Worm (Caenorhabditis elegans) whole organism, late embryonic: ENCODE data around the gene mcm-5.
A peak's percentile ranks its signal among the peaks of the same experiment; 100 is the strongest.

ENCODE experiments used
- C08G9.2 ChIP-seq: sonication (generic microtip); optimal IDR thresholded peaks from 2 replicates; lab custom pipeline; 2016; ENCODE audit warnings: mild to moderate bottlenecking, missing genetic modification characterization, moderate library complexity, missing compliant biosample characterization
- C38D4.7 ChIP-seq: fragments of 200-800 bp; sonication (Bioruptor generic); optimal IDR thresholded peaks from 2 replicates; lab custom pipeline; 2018; ENCODE audit warnings: mild to moderate bottlenecking, missing genetic modification characterization, moderate library complexity, missing compliant biosample characterization
- F13H6.1 ChIP-seq: sonication (generic microtip); optimal IDR thresholded peaks from 2 replicates; lab custom pipeline; 2016; ENCODE audit warnings: missing genetic modification characterization, missing compliant biosample characterization
- T23F11.4 ChIP-seq: fragments of 200-800 bp; sonication (Bioruptor generic); optimal IDR thresholded peaks from 2 replicates; lab custom pipeline; 2018; ENCODE audit warnings: mild to moderate bottlenecking, missing genetic modification characterization, missing compliant biosample characterization
- Y22D7AL.16 ChIP-seq: sonication (generic microtip); optimal IDR thresholded peaks from 2 replicates; lab custom pipeline; 2016; ENCODE audit warnings: missing genetic modification characterization, missing compliant biosample characterization
- ceh-14 ChIP-seq: sonication (generic microtip); optimal IDR thresholded peaks from 2 replicates; lab custom pipeline; 2016; ENCODE audit warnings: missing genotype, missing genetic modification characterization, missing compliant biosample characterization
- ceh-24 ChIP-seq: sonication (generic microtip); optimal IDR thresholded peaks from 2 replicates; lab custom pipeline; 2016; ENCODE audit warnings: mild to moderate bottlenecking, missing genetic modification characterization, missing compliant biosample characterization
- ceh-31 ChIP-seq: sonication (generic microtip); optimal IDR thresholded peaks from 2 replicates; lab custom pipeline; 2016; ENCODE audit warnings: missing genetic modification characterization, missing compliant biosample characterization
- ceh-9 ChIP-seq: sonication (generic microtip); optimal IDR thresholded peaks from 2 replicates; lab custom pipeline; 2016; ENCODE audit warnings: mild to moderate bottlenecking, missing genetic modification characterization, inconsistent platforms, missing compliant biosample characterization
- dmd-4 ChIP-seq: sonication (generic microtip); optimal IDR thresholded peaks from 2 replicates; lab custom pipeline; 2016; ENCODE audit warnings: borderline replicate concordance, missing genetic modification characterization, missing compliant biosample characterization
- elt-4 ChIP-seq: sonication (generic microtip); optimal IDR thresholded peaks from 2 replicates; lab custom pipeline; 2016; ENCODE audit warnings: missing genetic modification characterization, missing compliant biosample characterization
- ets-4 ChIP-seq: sonication (generic microtip); optimal IDR thresholded peaks from 2 replicates; lab custom pipeline; 2016; ENCODE audit warnings: missing genetic modification characterization, missing compliant biosample characterization
- fax-1 ChIP-seq: sonication (generic microtip); optimal IDR thresholded peaks from 2 replicates; lab custom pipeline; 2016; ENCODE audit warnings: missing genotype, missing genetic modification characterization, missing compliant biosample characterization
- fkh-6 ChIP-seq: sonication (generic microtip); optimal IDR thresholded peaks from 2 replicates; lab custom pipeline; 2016; ENCODE audit warnings: missing genetic modification characterization, missing compliant biosample characterization
- gmeb-2 ChIP-seq: sonication (generic microtip); optimal IDR thresholded peaks from 2 replicates; lab custom pipeline; 2016; ENCODE audit warnings: missing genetic modification characterization, inconsistent platforms, missing compliant biosample characterization
- hlh-15 ChIP-seq: sonication (generic microtip); optimal IDR thresholded peaks from 2 replicates; lab custom pipeline; 2016; ENCODE audit warnings: missing genetic modification characterization, missing compliant biosample characterization
- hlh-30 ChIP-seq: sonication (generic microtip); optimal IDR thresholded peaks from 2 replicates; lab custom pipeline; 2017; ENCODE audit warnings: antibody characterized with exemption, missing genetic modification characterization, missing compliant biosample characterization; ENCODE audit not compliant: insufficient read depth
- hlh-6 ChIP-seq: sonication (generic microtip); optimal IDR thresholded peaks from 2 replicates; lab custom pipeline; 2016; ENCODE audit warnings: missing genotype, missing genetic modification characterization, missing compliant biosample characterization
- lin-11 ChIP-seq: fragments of 200-800 bp; sonication (Bioruptor generic); optimal IDR thresholded peaks from 2 replicates; lab custom pipeline; 2018; ENCODE audit warnings: mild to moderate bottlenecking, missing genetic modification characterization, missing compliant biosample characterization
- nfya-1 ChIP-seq: sonication (generic microtip); optimal IDR thresholded peaks from 2 replicates; lab custom pipeline; 2017; ENCODE audit warnings: missing genetic modification characterization, mild to moderate bottlenecking, missing compliant biosample characterization, antibody characterized with exemption, moderate library complexity
- nhr-232 ChIP-seq: sonication (generic microtip); optimal IDR thresholded peaks from 2 replicates; lab custom pipeline; 2016; ENCODE audit warnings: missing genetic modification characterization, missing compliant biosample characterization
- pat-9 ChIP-seq: fragments of 200-800 bp; sonication (Bioruptor generic); optimal IDR thresholded peaks from 2 replicates; lab custom pipeline; 2018; ENCODE audit warnings: mild to moderate bottlenecking, missing genetic modification characterization, moderate library complexity, missing compliant biosample characterization
- pax-1 ChIP-seq: fragments of 150-350 bp; optimal IDR thresholded peaks from 2 replicates; lab custom pipeline; 2014; ENCODE audit warnings: missing biosample characterization, missing genetic modification characterization
- pros-1 ChIP-seq: fragments of 150-350 bp; optimal IDR thresholded peaks from 2 replicates; lab custom pipeline; 2014; ENCODE audit warnings: missing biosample characterization, missing genetic modification reagents, missing genetic modification characterization
- rnt-1 ChIP-seq: sonication (generic microtip); optimal IDR thresholded peaks from 2 replicates; lab custom pipeline; 2016; ENCODE audit warnings: missing genetic modification characterization, missing compliant biosample characterization
- sox-4 ChIP-seq: sonication (generic microtip); optimal IDR thresholded peaks from 2 replicates; lab custom pipeline; 2017; ENCODE audit warnings: mild to moderate bottlenecking, missing genetic modification characterization, inconsistent platforms, missing compliant biosample characterization
- syd-9 ChIP-seq: sonication (generic microtip); optimal IDR thresholded peaks from 2 replicates; lab custom pipeline; 2016; ENCODE audit warnings: mild to moderate bottlenecking, missing genetic modification characterization, moderate library complexity, missing compliant biosample characterization
- tbx-2 ChIP-seq: sonication (generic microtip); optimal IDR thresholded peaks from 2 replicates; lab custom pipeline; 2016; ENCODE audit warnings: missing genetic modification characterization, missing compliant biosample characterization
- tbx-7 ChIP-seq: sonication (generic microtip); optimal IDR thresholded peaks from 2 replicates; lab custom pipeline; 2016; ENCODE audit warnings: missing genotype, missing genetic modification characterization, missing compliant biosample characterization
- ttx-3 ChIP-seq: sonication (generic microtip); optimal IDR thresholded peaks from 2 replicates; lab custom pipeline; 2016; ENCODE audit warnings: missing genetic modification reagents, missing genetic modification characterization, missing compliant biosample characterization
- unc-3 ChIP-seq, 2 experiments: fragments of 200-800 bp in 1 of 2; sonication (Bioruptor generic) in 1 of 2; sonication (generic microtip) in 1 of 2; conservative IDR thresholded peaks in 1 of 2; optimal IDR thresholded peaks in 1 of 2; 2 replicates each; pipeline versions ENCODE4 v1.3.6 to Lab custom; 2016 to 2022; ENCODE audit warnings: missing compliant biosample characterization in 2 of 2, missing genetic modification characterization in 2 of 2, missing genetic modification reagents in 1 of 2
- unc-42 ChIP-seq: sonication (generic microtip); optimal IDR thresholded peaks from 2 replicates; lab custom pipeline; 2016; ENCODE audit warnings: missing genotype, missing genetic modification characterization, missing compliant biosample characterization
- unc-55 ChIP-seq: sonication (generic microtip); optimal IDR thresholded peaks from 2 replicates; lab custom pipeline; 2017; ENCODE audit warnings: missing biosample characterization, missing genetic modification reagents, missing genetic modification characterization
- unc-86 ChIP-seq: sonication (generic microtip); optimal IDR thresholded peaks from 2 replicates; lab custom pipeline; 2016; ENCODE audit warnings: missing genetic modification characterization, missing compliant biosample characterization

mcm-5 gene

ce11 chrIII:4291216-4291691 is at the start of gene mcm-5:
Gene mcm-5 (minus strand): TSS chrIII:4291266.
- TF ChIP-seq ceh-24 (tag; lab: Kevin White, UChicago), result no peak
- no peak for TF ChIP-seq hlh-6 (tag; lab: Kevin White, UChicago)
- TF ChIP-seq unc-42 (tag; lab: Kevin White, UChicago), result peak; percentile 16
- peak; percentile 17 for TF ChIP-seq nfya-1 (tag; lab: Kevin White, UChicago)
- no peak for TF ChIP-seq Y22D7AL.16
- no peak for TF ChIP-seq nhr-232 (tag; lab: Kevin White, UChicago)
- no peak for TF ChIP-seq C38D4.7 (GFP tag; lab: Kevin White, UChicago)
- TF ChIP-seq fax-1 (tag; lab: Kevin White, UChicago), result no peak

- peak; percentile 51 for TF ChIP-seq ceh-31
- peak; percentile 26 for TF ChIP-seq nfya-1 (tag; lab: Kevin White, UChicago)
- TF ChIP-seq ceh-14, result peak; percentile 13
- peak; percentile 19 for TF ChIP-seq C08G9.2
- peak; percentile 41 for TF ChIP-seq unc-55 (GFP tag; lab: Kevin White, UChicago)
- TF ChIP-seq unc-42 (tag; lab: Kevin White, UChicago), result peak; percentile 14
- no peak for TF ChIP-seq pax-1 (tag; lab: Kevin White, UChicago)
- TF ChIP-seq F13H6.1 (tag; lab: Kevin White, UChicago), result peak; percentile 10
- TF ChIP-seq nhr-232 (tag; lab: Kevin White, UChicago), result no peak
- TF ChIP-seq pat-9 (tag; lab: Kevin White, UChicago), result no peak
- TF ChIP-seq, all 69 proteins: peak for 7
Measured at ce11 chrIII:4335614-4336013, 44.5 kb upstream of the mcm-5 start.

ce11 chrIII:4332543-4333042 is 41.5 kb upstream of the mcm-5 start, which contains the start of gene cdk-12:
Gene cdk-12 (plus strand): TSS chrIII:4332992.
- TF ChIP-seq unc-42 (tag; lab: Kevin White, UChicago) (no peak), nfya-1 (tag; lab: Kevin White, UChicago) (peak; percentile 33), tbx-2 (tag; lab: Kevin White, UChicago) (peak; percentile 26)

ce11 chrIII:4330984-4331383 is 39.9 kb upstream of the mcm-5 start, which contains the start of gene gly-6:
Gene gly-6 (minus strand): TSS chrIII:4331228.
- TF ChIP-seq unc-86 (tag; lab: Kevin White, UChicago) (no peak), syd-9 (tag; lab: Kevin White, UChicago) (no peak), hlh-15 (tag; lab: Kevin White, UChicago) (no peak), pros-1 (tag; lab: Kevin White, UChicago) (no peak), elt-4 (tag; lab: Kevin White, UChicago) (no peak)

- no peak for TF ChIP-seq hlh-30 (tag; lab: Kevin White, UChicago)
- TF ChIP-seq nfya-1 (tag; lab: Kevin White, UChicago), result peak; percentile 83
- no peak for TF ChIP-seq sox-4
- TF ChIP-seq, all 69 proteins: peak for 1
Measured at ce11 chrIII:4328208-4328987, 37.3 kb upstream of the mcm-5 start.

- TF ChIP-seq tbx-7 (tag; lab: Kevin White, UChicago) (no peak), ceh-31 (no peak), ets-4 (tag; lab: Kevin White, UChicago) (no peak), ttx-3 (no peak), ceh-14 (no peak), syd-9 (tag; lab: Kevin White, UChicago) (no peak)
Measured at ce11 chrIII:4323859-4324258, 32.8 kb upstream of the mcm-5 start, which contains the start of gene H38K22.9. Gene H38K22.9 (plus strand): TSS chrIII:4324159.

ce11 chrIII:4323120-4323519 is 32.1 kb upstream of the mcm-5 start:
- TF ChIP-seq ets-4 (tag; lab: Kevin White, UChicago) (no peak), dmd-4 (tag; lab: Kevin White, UChicago) (no peak), ceh-24 (tag; lab: Kevin White, UChicago) (no peak), tbx-7 (tag; lab: Kevin White, UChicago) (no peak), ceh-14 (peak; percentile 12), T23F11.4 (GFP tag; lab: Kevin White, UChicago) (no peak), fkh-6 (tag; lab: Kevin White, UChicago) (no peak), syd-9 (tag; lab: Kevin White, UChicago) (no peak), lin-11 (no peak), tbx-2 (tag; lab: Kevin White, UChicago) (no peak), ceh-9 (no peak), elt-4 (tag; lab: Kevin White, UChicago) (no peak), gmeb-2 (no peak), unc-3 (GFP tag; conservative IDR thresholded peaks at IDR 0.05; lab: Robert Waterston, UW) (no peak), unc-3 (tag; optimal IDR thresholded peaks at IDR 0.05; lab: Kevin White, UChicago) (no peak), rnt-1 (tag; lab: Kevin White, UChicago) (no peak), nfya-1 (tag; lab: Kevin White, UChicago) (peak; percentile 8), unc-42 (tag; lab: Kevin White, UChicago) (peak; percentile 21), unc-86 (tag; lab: Kevin White, UChicago) (no peak), pax-1 (tag; lab: Kevin White, UChicago) (no peak)
